Fruit fly (Drosophila melanogaster) whole organism, pupa: ENCODE results near the gene lectin-21Cb.

Source experiments
- CG10348 ChIP-seq: fragments of 200-800 bp; sonication (Bioruptor generic); IDR thresholded peaks from 2 replicates; pipeline ENCODE4 v1.3.6; 2022; ENCODE audit warnings: missing biosample characterization, missing genetic modification characterization
- CG12605 ChIP-seq: fragments of 200-800 bp; sonication (Bioruptor generic); IDR thresholded peaks from 2 replicates; pipeline ENCODE4 v1.3.6; 2022; ENCODE audit warnings: missing biosample characterization, missing genetic modification characterization
- CG13204 ChIP-seq: fragments of 200-800 bp; sonication (Bioruptor generic); optimal IDR thresholded peaks from 2 replicates; lab custom pipeline; 2018; ENCODE audit warnings: missing biosample characterization, mild to moderate bottlenecking, missing genetic modification characterization, moderate library complexity
- CG14655 ChIP-seq: fragments of 200-800 bp; sonication (Bioruptor generic); optimal IDR thresholded peaks from 3 replicates; lab custom pipeline; 2017; ENCODE audit warnings: mild to moderate bottlenecking, missing biosample characterization, missing genetic modification reagents, missing genetic modification characterization
- CG15710 ChIP-seq: fragments of 200-800 bp; sonication (Bioruptor generic); optimal IDR thresholded peaks from 2 replicates; lab custom pipeline; 2018; ENCODE audit warnings: missing biosample characterization, mild to moderate bottlenecking, missing genetic modification characterization, moderate library complexity
- CG32121 ChIP-seq: fragments of 200-800 bp; sonication (Bioruptor generic); IDR thresholded peaks from 2 replicates; pipeline ENCODE4 v1.3.6; 2022; ENCODE audit warnings: missing biosample characterization, missing genetic modification characterization
- CG4496 ChIP-seq: fragments of 200-800 bp; sonication (Bioruptor generic); IDR thresholded peaks from 3 replicates; pipeline ENCODE4 v1.3.6; 2022; ENCODE audit warnings: missing biosample characterization, missing genetic modification characterization
- CG8159 ChIP-seq: fragments of 200-800 bp; sonication (Bioruptor generic); optimal IDR thresholded peaks from 3 replicates; lab custom pipeline; 2018; ENCODE audit warnings: missing biosample characterization, mild to moderate bottlenecking, missing genetic modification characterization, moderate library complexity
- D1 ChIP-seq: fragments of 200-800 bp; sonication (Bioruptor generic); optimal IDR thresholded peaks from 2 replicates; lab custom pipeline; 2018; ENCODE audit warnings: missing biosample characterization, mild to moderate bottlenecking, missing genetic modification characterization, moderate library complexity
- EcR ChIP-seq: fragments of 200-800 bp; sonication (Bioruptor generic); optimal IDR thresholded peaks from 3 replicates; lab custom pipeline; 2019; ENCODE audit warnings: missing biosample characterization, missing genetic modification characterization, mild to moderate bottlenecking, moderate library complexity, missing genetic modification reagents
- Pif1A ChIP-seq: fragments of 200-800 bp; sonication (Bioruptor generic); optimal IDR thresholded peaks from 3 replicates; lab custom pipeline; 2016; ENCODE audit warnings: missing biosample characterization, missing genetic modification characterization
- fd96Ca ChIP-seq: fragments of 200-800 bp; sonication (Bioruptor generic); IDR thresholded peaks from 3 replicates; pipeline ENCODE4 v1.3.6; 2022; ENCODE audit warnings: missing biosample characterization, missing genetic modification characterization
- rn ChIP-seq: fragments of 200-800 bp; sonication (Bioruptor generic); IDR thresholded peaks from 2 replicates; pipeline ENCODE4 v1.3.6; 2022; ENCODE audit warnings: missing biosample characterization, missing genetic modification characterization

- no peak for TF ChIP-seq fd96Ca
- TF ChIP-seq Pif1A (GFP tag; lab: Kevin White, UChicago) = no peak
- no peak for TF ChIP-seq CG10348 (GFP tag; lab: Robert Waterston, UW)
- peak; percentile 5 for TF ChIP-seq CG14655
- no peak for TF ChIP-seq CG12605 (GFP tag; lab: Robert Waterston, UW)
- TF ChIP-seq CG8159 (tag; lab: Kevin White, UChicago) = peak; percentile 62
- no peak for TF ChIP-seq D1 (tag; lab: Kevin White, UChicago)
- TF ChIP-seq CG4496 (GFP tag; lab: Robert Waterston, UW) = no peak
- TF ChIP-seq CG32121 (GFP tag; lab: Robert Waterston, UW) = no peak
- TF ChIP-seq rn (GFP tag; lab: Robert Waterston, UW) = no peak
- peak; percentile 80 for TF ChIP-seq CG15710 (tag; lab: Kevin White, UChicago)
- no peak for TF ChIP-seq EcR (GFP tag; lab: Kevin White, UChicago)
- no peak for TF ChIP-seq CG13204
These were observed 8.2 kb downstream of the lectin-21Cb start for dm6 chr2L:612778-613177.
